Fruit fly (Drosophila melanogaster) whole organism: ENCODE data around the gene CG34278.

Experiments used
- CG8478 ChIP-seq: fragments of >200 bp; optimal IDR thresholded peaks from 2 replicates; lab custom pipeline; 2018; ENCODE audit warnings: inconsistent platforms
- Dll ChIP-seq: fragments of >200 bp; optimal IDR thresholded peaks from 2 replicates; lab custom pipeline; 2017
- EcR ChIP-seq, 2 experiments: fragments of >200 bp; optimal IDR thresholded peaks; 2 replicates each; lab custom pipeline; 2017; ENCODE audit warnings: missing biosample characterization in 2 of 2, missing genetic modification characterization in 2 of 2, missing genetic modification reagents in 2 of 2
- pan ChIP-seq: fragments of >200 bp; optimal IDR thresholded peaks from 2 replicates; lab custom pipeline; 2017
- psq ChIP-seq: fragments of >200 bp; optimal IDR thresholded peaks from 2 replicates; lab custom pipeline; 2017
- usp ChIP-seq: fragments of >200 bp; optimal IDR thresholded peaks from 2 replicates; lab custom pipeline; 2017; ENCODE audit warnings: missing biosample characterization, missing genetic modification characterization, mixed read lengths

Gene CG34278

DNA sequence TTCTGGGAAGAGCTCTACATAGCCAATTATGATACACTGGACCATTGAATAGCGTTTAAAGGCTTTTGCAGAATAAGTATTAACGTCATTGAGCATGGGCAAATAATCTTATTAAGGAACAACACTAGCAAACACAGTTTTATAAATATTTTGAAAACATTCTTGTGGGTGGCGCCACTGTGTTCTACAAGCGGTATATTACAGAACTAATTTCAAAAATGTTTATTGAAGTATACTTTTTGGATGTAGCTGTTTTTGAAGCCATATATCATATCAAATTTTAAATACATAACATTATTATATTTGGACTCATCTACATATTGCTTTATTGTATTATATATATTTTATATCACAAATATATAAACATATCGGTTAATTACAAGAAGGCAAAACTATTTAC lies 11.4 kb upstream of the CG34278 start:
- TF ChIP-seq Dll (lab: Kevin White, UChicago) (no peak), EcR (GFP tag; optimal IDR thresholded peaks at IDR 0.05; lab: Kevin White, UChicago) (no peak), pan (lab: Kevin White, UChicago) (no peak), psq (lab: Kevin White, UChicago) (no peak), usp (GFP tag; lab: Kevin White, UChicago) (no peak), CG8478 (lab: Kevin White, UChicago) (no peak)

DNA sequence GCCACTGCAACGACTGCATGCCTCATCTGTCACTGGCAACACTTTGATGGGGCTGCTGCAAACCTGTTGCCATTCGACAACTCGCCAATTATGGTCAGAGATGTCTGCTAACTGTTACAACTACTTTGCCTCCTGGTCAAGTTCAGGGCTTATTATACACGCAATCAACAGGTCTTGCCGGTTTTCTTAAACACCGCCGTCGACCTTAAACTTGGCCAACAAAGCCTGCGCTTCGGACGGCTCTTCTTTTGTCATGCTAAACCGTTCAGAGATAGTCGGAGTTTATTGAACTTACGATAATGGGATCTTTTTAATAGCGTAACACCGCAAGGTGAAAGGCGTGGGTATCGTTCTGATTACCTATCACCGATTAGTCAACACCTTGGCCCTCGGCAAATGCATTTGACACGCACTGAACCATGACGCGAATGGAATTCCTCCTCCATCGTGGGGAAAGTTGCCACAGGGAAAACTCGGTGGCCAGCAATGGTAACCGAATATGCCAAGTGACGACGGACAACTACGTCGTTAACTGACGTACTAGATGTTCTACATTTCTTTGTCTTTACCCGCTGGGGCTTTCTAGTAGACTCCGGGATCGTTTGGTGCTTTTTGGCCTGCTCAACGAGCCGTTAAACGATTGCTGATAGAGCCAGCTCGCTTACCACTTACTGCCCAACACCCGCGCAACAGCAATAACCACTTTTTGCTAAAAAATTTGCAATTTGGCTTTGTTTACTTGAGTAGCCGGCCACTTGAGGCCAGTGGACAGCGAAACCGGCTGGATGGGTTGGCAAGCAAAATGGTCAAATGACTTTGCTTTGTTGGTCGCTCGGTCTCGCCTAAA lies 9.2 kb upstream of the CG34278 start:
- TF ChIP-seq pan (lab: Kevin White, UChicago) (no peak), Dll (lab: Kevin White, UChicago) (peak; percentile 12)

DNA sequence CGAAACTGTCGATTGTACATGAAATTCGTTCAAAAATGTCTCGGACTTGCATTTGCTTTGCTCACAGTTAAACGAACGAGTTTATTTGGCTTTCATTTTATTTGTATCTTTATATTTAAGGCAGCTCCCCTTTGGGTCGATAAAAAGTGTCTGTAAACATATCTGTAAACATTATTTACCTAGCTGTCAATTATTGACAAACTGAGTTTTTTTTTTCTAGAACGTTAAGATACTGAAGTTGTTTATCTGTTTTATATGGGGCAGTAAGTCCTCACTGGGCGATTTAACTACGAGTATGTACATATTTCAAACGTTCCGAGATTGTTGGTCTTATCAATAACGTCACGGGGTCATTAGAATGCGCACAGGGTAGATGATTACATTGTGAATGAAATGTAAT lies 4.6 kb upstream of the CG34278 start:
- no peak for TF ChIP-seq CG8478 (lab: Kevin White, UChicago)

DNA sequence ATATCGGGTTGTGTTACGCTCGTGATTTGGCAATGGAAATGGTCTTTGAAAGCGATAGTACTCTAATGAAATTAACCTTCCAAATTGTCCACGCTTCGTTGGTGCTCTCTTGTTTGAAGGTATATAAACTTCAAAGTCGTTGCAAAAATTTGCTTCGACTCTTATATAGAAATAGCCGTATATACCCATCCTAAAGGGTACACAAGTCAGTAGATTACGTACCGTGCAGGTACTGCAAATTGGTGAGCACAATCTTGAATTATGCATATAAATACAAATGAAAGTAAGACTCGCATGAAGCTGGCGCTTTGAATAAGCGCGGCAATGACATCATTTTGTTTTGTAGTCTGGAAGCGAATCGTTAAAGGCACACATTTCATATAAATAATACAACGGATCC lies 4.0 kb upstream of the CG34278 start:
- no peak for TF ChIP-seq psq (lab: Kevin White, UChicago)

DNA sequence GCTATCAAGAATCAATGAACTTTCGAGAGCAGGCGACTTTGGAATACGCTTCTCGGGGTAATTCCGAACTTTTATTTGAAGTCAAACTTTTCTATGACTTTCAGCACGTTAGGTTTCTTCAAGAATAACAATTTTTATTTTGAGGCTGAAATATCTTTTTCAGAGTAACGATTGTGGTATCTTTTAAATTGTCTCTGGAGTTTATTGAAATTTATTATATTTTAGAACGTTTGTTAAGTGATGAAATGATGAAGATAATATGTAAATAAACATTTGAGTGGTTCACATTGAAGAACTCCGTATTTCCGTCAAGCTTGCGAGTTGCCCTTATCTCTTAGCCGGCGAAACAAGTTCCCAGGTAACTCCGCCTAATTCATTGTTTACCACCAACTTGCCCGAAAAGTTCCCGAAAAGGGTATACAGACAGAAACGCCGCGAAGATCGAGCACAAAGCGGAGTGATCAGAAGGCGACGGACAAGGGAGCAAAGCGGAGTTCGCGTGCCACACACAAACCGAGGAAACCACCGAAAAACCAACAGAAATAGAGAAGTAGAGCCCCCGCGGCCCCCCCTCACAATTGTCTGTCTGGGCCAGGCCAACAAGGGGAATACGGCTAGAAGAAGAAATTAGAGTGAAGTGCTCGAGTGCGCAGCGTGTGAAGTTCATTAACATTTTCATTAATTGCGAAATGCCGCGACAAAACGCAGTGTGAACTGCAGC lies 2.5 kb upstream of the CG34278 start:
- TF ChIP-seq EcR (GFP tag; optimal IDR thresholded peaks at IDR 0.05; lab: Kevin White, UChicago) (no peak), usp (GFP tag; lab: Kevin White, UChicago) (no peak), Dll (lab: Kevin White, UChicago) (no peak), pan (lab: Kevin White, UChicago) (no peak), psq (lab: Kevin White, UChicago) (no peak), CG8478 (lab: Kevin White, UChicago) (no peak)

DNA sequence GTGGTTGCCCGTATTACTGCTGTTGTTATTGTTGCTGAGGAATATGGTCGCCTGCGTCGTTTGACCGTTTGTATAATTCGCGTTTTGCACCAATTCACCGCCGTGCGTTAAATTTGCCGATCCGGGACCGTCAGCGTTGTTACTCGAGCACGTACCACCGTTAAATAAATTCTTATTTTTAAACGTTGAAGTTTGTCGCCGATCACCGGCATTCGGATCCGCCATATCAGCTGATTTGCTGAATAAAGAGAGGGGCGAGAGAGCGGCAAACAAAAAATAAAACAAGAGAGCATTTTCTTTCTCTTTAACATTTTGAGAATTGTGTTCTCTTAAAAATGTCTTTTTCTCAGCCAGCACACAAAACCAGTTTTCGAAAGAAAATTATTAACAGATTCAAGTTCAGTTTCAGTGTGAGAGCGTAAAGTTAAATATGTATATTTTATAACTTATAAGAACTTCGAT lies 1.3 kb upstream of the CG34278 start:
- no peak for TF ChIP-seq Dll (lab: Kevin White, UChicago)
- TF ChIP-seq pan (lab: Kevin White, UChicago): no peak
- no peak for TF ChIP-seq CG8478 (lab: Kevin White, UChicago)
- TF ChIP-seq EcR (GFP tag; optimal IDR thresholded peaks at IDR 0.05; lab: Kevin White, UChicago): no peak
- TF ChIP-seq psq (lab: Kevin White, UChicago): no peak
- TF ChIP-seq usp (GFP tag; lab: Kevin White, UChicago): no peak

DNA sequence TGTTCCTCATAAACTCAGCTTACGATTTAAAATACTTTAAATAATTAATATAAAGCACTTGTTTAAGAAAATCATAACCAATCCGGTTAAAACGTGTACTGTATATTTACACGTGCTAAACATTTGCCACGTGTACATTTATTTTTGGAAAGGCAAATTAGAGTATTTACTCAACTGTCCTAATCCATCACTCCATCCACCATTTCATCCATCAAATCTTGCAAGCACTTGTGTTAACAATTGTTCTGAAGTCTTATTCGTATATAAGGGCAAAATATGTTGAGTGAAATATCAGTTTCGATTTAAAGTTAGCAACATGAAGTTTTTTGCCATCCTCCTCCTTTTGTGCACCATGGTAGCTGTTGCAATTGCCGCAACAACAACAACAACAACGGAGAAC lies 1.0 kb downstream of the CG34278 start, which contains the start of gene CG42779:
Gene CG42779 (plus strand): TSS at position 301 of the 400 bp plus-strand sequence.
- no peak for TF ChIP-seq psq (lab: Kevin White, UChicago)
- no peak for TF ChIP-seq usp (GFP tag; lab: Kevin White, UChicago)
- no peak for TF ChIP-seq pan (lab: Kevin White, UChicago)
- TF ChIP-seq CG8478 (lab: Kevin White, UChicago): no peak
- TF ChIP-seq EcR (GFP tag; optimal IDR thresholded peaks at IDR 0.05; lab: Kevin White, UChicago): no peak
- TF ChIP-seq Dll (lab: Kevin White, UChicago): no peak

DNA sequence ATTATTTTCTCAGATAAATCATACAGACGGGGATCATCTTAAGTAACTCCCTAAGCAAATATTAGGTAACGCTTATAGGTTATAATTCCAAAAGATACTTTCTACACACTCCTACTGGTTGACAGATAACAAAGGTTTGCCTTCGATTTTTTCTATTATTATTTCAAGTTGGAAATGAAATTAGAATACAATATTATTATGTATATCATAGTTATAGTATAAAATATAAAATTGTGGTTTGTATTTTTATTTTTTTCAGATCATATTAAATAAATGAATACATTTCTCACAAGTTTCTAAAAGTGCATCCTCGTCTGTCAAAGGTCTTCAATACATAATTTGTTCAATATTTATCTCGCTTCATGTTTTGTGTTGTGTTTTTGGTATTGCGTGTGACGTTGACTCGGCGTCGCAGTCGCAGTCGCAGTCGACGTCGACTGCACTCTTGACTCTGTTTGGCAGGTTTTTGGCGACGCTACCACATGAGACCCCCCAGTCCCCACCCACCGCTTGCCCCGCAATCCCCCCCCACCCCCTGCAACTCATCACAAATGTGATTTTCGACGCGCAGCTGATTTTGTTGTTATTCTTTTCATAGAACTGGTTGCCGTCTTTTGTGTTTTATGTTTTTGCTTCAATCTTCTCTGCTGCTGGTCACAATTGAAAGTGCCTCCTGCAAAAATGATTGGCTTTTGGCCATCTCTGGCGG lies 2.7 kb downstream of the CG34278 start:
- TF ChIP-seq CG8478 (lab: Kevin White, UChicago) (no peak), psq (lab: Kevin White, UChicago) (no peak)

DNA sequence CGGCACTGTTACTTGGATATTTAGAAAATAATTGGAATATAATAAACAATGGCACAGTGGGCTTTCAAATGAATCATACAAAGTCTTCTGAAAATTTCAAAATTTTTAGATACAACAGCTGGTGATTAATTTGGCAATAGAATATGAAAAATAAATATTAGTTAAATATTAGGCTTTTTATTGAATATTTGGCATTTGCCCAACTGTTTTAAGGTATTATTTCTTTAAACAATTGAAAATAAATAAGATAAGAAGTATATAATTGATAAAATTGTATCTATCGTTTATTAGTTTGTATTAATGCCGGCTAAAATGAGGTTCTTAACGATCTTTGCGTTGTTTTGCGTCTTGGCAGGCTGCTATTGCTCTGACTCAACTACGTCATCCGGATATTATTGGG lies 3.9 kb downstream of the CG34278 start, which contains the start of gene CG45079:
Gene CG45079 (plus strand): TSS at position 301 of the 400 bp plus-strand sequence.
- TF ChIP-seq Dll (lab: Kevin White, UChicago) (no peak), EcR (GFP tag; optimal IDR thresholded peaks at IDR 0.05; lab: Kevin White, UChicago) (no peak), psq (lab: Kevin White, UChicago) (no peak), CG8478 (lab: Kevin White, UChicago) (no peak), pan (lab: Kevin White, UChicago) (no peak), usp (GFP tag; lab: Kevin White, UChicago) (no peak)

DNA sequence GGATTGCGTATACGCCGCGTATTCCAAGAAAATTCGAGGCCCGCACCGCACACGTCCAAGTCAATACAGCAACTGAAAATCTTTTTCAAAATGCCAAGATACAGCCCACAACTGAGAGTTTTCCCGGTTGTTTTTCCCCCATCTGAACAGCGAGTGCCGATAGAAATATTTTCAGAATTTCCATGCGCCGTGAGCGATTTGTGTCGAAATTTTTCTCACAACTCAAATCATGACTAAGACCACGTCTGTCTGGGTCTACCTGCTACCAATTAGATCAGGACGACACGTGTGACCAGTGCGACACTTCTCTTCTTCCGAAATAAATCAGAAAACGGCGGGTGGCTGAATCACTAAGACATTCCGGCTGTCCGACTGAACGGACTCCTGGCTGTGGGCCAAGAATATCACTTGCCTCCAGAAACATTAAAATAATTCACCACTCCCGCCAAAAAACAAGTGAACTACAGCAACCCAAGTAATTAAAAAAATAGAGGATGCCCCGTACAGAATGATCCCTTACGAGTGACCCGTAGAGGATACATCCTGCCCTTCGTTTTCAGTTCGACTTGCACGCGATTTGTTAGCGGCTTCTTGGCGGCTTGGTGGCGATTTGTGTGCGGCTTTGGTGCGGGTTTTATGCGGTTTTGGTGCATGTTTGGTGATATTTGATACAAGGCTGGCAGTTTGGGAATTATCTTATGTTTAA lies 5.2 kb downstream of the CG34278 start, which contains the start of gene cher:
Gene cher (minus strand): TSS at position 51 of the 706 bp plus-strand sequence.
- TF ChIP-seq usp (GFP tag; lab: Kevin White, UChicago) (no peak), psq (lab: Kevin White, UChicago) (no peak), pan (lab: Kevin White, UChicago) (no peak), EcR (GFP tag; optimal IDR thresholded peaks at IDR 0.05; lab: Kevin White, UChicago) (no peak), Dll (lab: Kevin White, UChicago) (no peak), CG8478 (lab: Kevin White, UChicago) (no peak)

DNA sequence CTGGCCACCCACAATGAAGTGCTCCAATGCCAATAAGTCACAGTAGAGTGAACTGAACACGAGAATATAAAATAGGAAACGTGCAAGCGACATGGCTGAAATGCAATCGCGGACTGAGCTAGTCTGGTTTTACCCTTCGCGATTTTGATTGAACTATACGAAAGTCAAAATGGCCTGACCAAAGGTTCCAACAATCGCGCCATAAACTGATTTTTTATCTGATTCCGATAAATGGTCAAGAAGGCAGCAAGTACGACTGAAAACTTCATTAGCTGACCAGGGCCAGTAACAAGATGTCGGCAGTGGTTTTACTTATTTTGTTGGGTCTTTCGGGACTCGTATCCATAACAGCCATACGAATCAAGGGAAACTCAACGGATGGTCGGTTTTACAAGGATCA lies 6.6 kb downstream of the CG34278 start, which contains the start of the genes CG17477 and CG31269:
Gene CG17477 (minus strand): TSS at position 101 of the 400 bp plus-strand sequence.
Gene CG31269 (plus strand): TSS at position 289 of the 400 bp plus-strand sequence.
- no peak for TF ChIP-seq Dll (lab: Kevin White, UChicago)
- TF ChIP-seq psq (lab: Kevin White, UChicago): no peak
- no peak for TF ChIP-seq CG8478 (lab: Kevin White, UChicago)
- TF ChIP-seq pan (lab: Kevin White, UChicago): no peak
- no peak for TF ChIP-seq usp (GFP tag; lab: Kevin White, UChicago)
- no peak for TF ChIP-seq EcR (GFP tag; optimal IDR thresholded peaks at IDR 0.05; lab: Kevin White, UChicago)
